Worm (Caenorhabditis elegans) whole organism, L2 larva: ENCODE measurements around the gene sms-3.

ENCODE experiments used
- C34F6.9 ChIP-seq: fragments of 150-350 bp; optimal IDR thresholded peaks from 2 replicates; lab custom pipeline; 2014; ENCODE audit warnings: missing biosample characterization, missing genetic modification characterization
- F13H6.1 ChIP-seq: sonication (generic microtip); optimal IDR thresholded peaks from 2 replicates; lab custom pipeline; 2016; ENCODE audit warnings: missing genetic modification characterization, missing compliant biosample characterization
- Y55F3AM.14 ChIP-seq: fragments of 200-800 bp; sonication (Bioruptor generic); optimal IDR thresholded peaks from 2 replicates; lab custom pipeline; 2018; ENCODE audit warnings: mild to moderate bottlenecking, missing genetic modification characterization, missing compliant biosample characterization
- ZK546.5 ChIP-seq: sonication (generic microtip); optimal IDR thresholded peaks from 2 replicates; lab custom pipeline; 2017; ENCODE audit warnings: missing biosample characterization, missing genetic modification characterization
- aly-2 ChIP-seq: fragments of 150-350 bp; optimal IDR thresholded peaks from 2 replicates; lab custom pipeline; 2014; ENCODE audit warnings: missing biosample characterization, missing genetic modification characterization
- blmp-1 ChIP-seq: sonication (generic microtip); optimal IDR thresholded peaks from 2 replicates; lab custom pipeline; 2017; ENCODE audit warnings: missing genetic modification characterization, mild to moderate bottlenecking, missing compliant biosample characterization, antibody characterized with exemption, moderate library complexity; ENCODE audit not compliant: insufficient read depth
- ceh-16 ChIP-seq: fragments of 150-350 bp; optimal IDR thresholded peaks from 2 replicates; lab custom pipeline; 2014; ENCODE audit warnings: missing biosample characterization, missing genetic modification characterization
- ceh-82 ChIP-seq: fragments of 150-350 bp; optimal IDR thresholded peaks from 2 replicates; lab custom pipeline; 2014; ENCODE audit warnings: missing biosample characterization, missing genetic modification characterization
- crh-2 ChIP-seq: sonication (generic microtip); optimal IDR thresholded peaks from 2 replicates; lab custom pipeline; 2017; ENCODE audit warnings: missing biosample characterization, missing genetic modification characterization
- egl-27 ChIP-seq: sonication (generic microtip); optimal IDR thresholded peaks from 3 replicates; lab custom pipeline; 2017; ENCODE audit warnings: missing biosample characterization, missing genetic modification reagents, missing genetic modification characterization
- elt-1 ChIP-seq: fragments of 150-350 bp; optimal IDR thresholded peaks from 2 replicates; lab custom pipeline; 2014; ENCODE audit warnings: missing biosample characterization, missing genetic modification characterization
- elt-3 ChIP-seq: sonication (generic microtip); optimal IDR thresholded peaks from 2 replicates; lab custom pipeline; 2017; ENCODE audit warnings: missing biosample characterization, missing genetic modification characterization
- fos-1 ChIP-seq: fragments of 150-350 bp; optimal IDR thresholded peaks from 2 replicates; lab custom pipeline; 2014; ENCODE audit warnings: missing biosample characterization, missing genetic modification characterization
- gmeb-1 ChIP-seq: fragments of 150-350 bp; optimal IDR thresholded peaks from 2 replicates; lab custom pipeline; 2014; ENCODE audit warnings: missing biosample characterization, missing genetic modification characterization
- lin-11 ChIP-seq: fragments of 150-350 bp; sonication (generic microtip); optimal IDR thresholded peaks from 2 replicates; lab custom pipeline; 2014; ENCODE audit warnings: missing biosample characterization, missing genetic modification characterization, inconsistent platforms, mixed read lengths
- lin-13 ChIP-seq: fragments of 150-350 bp; optimal IDR thresholded peaks from 2 replicates; lab custom pipeline; 2014; ENCODE audit warnings: missing biosample characterization, missing genetic modification reagents, missing genetic modification characterization
- lin-39 ChIP-seq: fragments of 150-350 bp; optimal IDR thresholded peaks from 2 replicates; lab custom pipeline; 2014; ENCODE audit warnings: missing biosample characterization, missing genetic modification reagents, missing genetic modification characterization
- lsy-2 ChIP-seq, 2 experiments: fragments of 150-350 bp in 1 of 2; sonication (generic microtip) in 1 of 2; optimal IDR thresholded peaks; 2 replicates each; lab custom pipeline; 2014 to 2017; ENCODE audit warnings: missing biosample characterization in 2 of 2, missing genetic modification characterization in 2 of 2
- mab-5 ChIP-seq: fragments of 150-350 bp; optimal IDR thresholded peaks from 2 replicates; lab custom pipeline; 2014; ENCODE audit warnings: missing biosample characterization, missing genetic modification characterization
- mbf-1 ChIP-seq: sonication (generic microtip); optimal IDR thresholded peaks from 2 replicates; lab custom pipeline; 2017; ENCODE audit warnings: missing biosample characterization, missing genetic modification characterization
- mdl-1 ChIP-seq, 2 experiments: fragments of 150-350 bp in 1 of 2; sonication (generic microtip) in 1 of 2; optimal IDR thresholded peaks; 2 replicates each; lab custom pipeline; 2017; ENCODE audit warnings: missing biosample characterization in 2 of 2, missing genetic modification characterization in 2 of 2
- nhr-12 ChIP-seq: fragments of 150-350 bp; optimal IDR thresholded peaks from 2 replicates; lab custom pipeline; 2014; ENCODE audit warnings: missing biosample characterization, missing genetic modification characterization
- nhr-129 ChIP-seq: fragments of 150-350 bp; optimal IDR thresholded peaks from 2 replicates; lab custom pipeline; 2014; ENCODE audit warnings: missing biosample characterization, missing genetic modification characterization
- nhr-21 ChIP-seq: fragments of 150-350 bp; optimal IDR thresholded peaks from 2 replicates; lab custom pipeline; 2014; ENCODE audit warnings: missing biosample characterization, missing genetic modification characterization
- nhr-23 ChIP-seq: fragments of 150-350 bp; optimal IDR thresholded peaks from 2 replicates; lab custom pipeline; 2014; ENCODE audit warnings: missing biosample characterization, missing genetic modification reagents, missing genetic modification characterization
- nhr-237 ChIP-seq: fragments of 150-350 bp; optimal IDR thresholded peaks from 2 replicates; lab custom pipeline; 2014; ENCODE audit warnings: missing biosample characterization, missing genetic modification characterization
- nhr-25 ChIP-seq: fragments of 150-350 bp; sonication (generic microtip); optimal IDR thresholded peaks from 3 replicates; lab custom pipeline; 2014; ENCODE audit warnings: missing biosample characterization, missing genetic modification characterization
- nhr-6 ChIP-seq: fragments of 150-350 bp; optimal IDR thresholded peaks from 2 replicates; lab custom pipeline; 2014; ENCODE audit warnings: missing biosample characterization, missing genetic modification characterization
- nhr-77 ChIP-seq: fragments of 150-350 bp; optimal IDR thresholded peaks from 2 replicates; lab custom pipeline; 2014; ENCODE audit warnings: missing biosample characterization, missing genetic modification characterization
- peb-1 ChIP-seq: fragments of 150-350 bp; optimal IDR thresholded peaks from 2 replicates; lab custom pipeline; 2014; ENCODE audit warnings: missing biosample characterization, missing genetic modification characterization
- sem-4 ChIP-seq: fragments of 150-350 bp; optimal IDR thresholded peaks from 2 replicates; lab custom pipeline; 2014; ENCODE audit warnings: missing biosample characterization, missing genetic modification reagents, missing genetic modification characterization
- skn-1 ChIP-seq: sonication (generic microtip); optimal IDR thresholded peaks from 2 replicates; lab custom pipeline; 2017; ENCODE audit warnings: missing biosample characterization, missing genetic modification characterization
- sma-3 ChIP-seq: sonication (generic microtip); optimal IDR thresholded peaks from 2 replicates; lab custom pipeline; 2016; ENCODE audit warnings: missing genetic modification reagents, missing genetic modification characterization, missing compliant biosample characterization
- sma-9 ChIP-seq, 2 experiments: fragments of 150-350 bp in 1 of 2; sonication (generic microtip) in 1 of 2; optimal IDR thresholded peaks; 2 replicates each; lab custom pipeline; 2014 to 2016; ENCODE audit warnings: missing genetic modification characterization in 2 of 2, mild to moderate bottlenecking in 1 of 2, missing biosample characterization in 1 of 2, missing compliant biosample characterization in 1 of 2, missing genetic modification reagents in 1 of 2, moderate library complexity in 1 of 2
- snpc-4 ChIP-seq: fragments of 150-350 bp; optimal IDR thresholded peaks from 2 replicates; lab custom pipeline; 2014; ENCODE audit warnings: missing biosample characterization, missing genetic modification characterization
- unc-39 ChIP-seq: fragments of 150-350 bp; optimal IDR thresholded peaks from 2 replicates; lab custom pipeline; 2014; ENCODE audit warnings: missing biosample characterization, missing genetic modification characterization
- unc-55 ChIP-seq: fragments of 150-350 bp; sonication (generic microtip); optimal IDR thresholded peaks from 3 replicates; lab custom pipeline; 2014; ENCODE audit warnings: missing biosample characterization, missing genetic modification reagents, missing genetic modification characterization
- unc-62 ChIP-seq: fragments of 150-350 bp; optimal IDR thresholded peaks from 2 replicates; lab custom pipeline; 2014; ENCODE audit warnings: missing biosample characterization, missing genetic modification reagents, missing genetic modification characterization
- zag-1 ChIP-seq: fragments of 150-350 bp; optimal IDR thresholded peaks from 2 replicates; lab custom pipeline; 2014; ENCODE audit warnings: missing biosample characterization, missing genetic modification characterization
- ztf-1 ChIP-seq: fragments of 200-800 bp; sonication (Bioruptor generic); conservative IDR thresholded peaks from 2 replicates; pipeline ENCODE4 v1.3.6; 2022; ENCODE audit warnings: missing genetic modification characterization, missing compliant biosample characterization
- ztf-11 ChIP-seq: sonication (generic microtip); optimal IDR thresholded peaks from 2 replicates; lab custom pipeline; 2017; ENCODE audit warnings: missing biosample characterization, missing genetic modification characterization

Gene sms-3

DNA sequence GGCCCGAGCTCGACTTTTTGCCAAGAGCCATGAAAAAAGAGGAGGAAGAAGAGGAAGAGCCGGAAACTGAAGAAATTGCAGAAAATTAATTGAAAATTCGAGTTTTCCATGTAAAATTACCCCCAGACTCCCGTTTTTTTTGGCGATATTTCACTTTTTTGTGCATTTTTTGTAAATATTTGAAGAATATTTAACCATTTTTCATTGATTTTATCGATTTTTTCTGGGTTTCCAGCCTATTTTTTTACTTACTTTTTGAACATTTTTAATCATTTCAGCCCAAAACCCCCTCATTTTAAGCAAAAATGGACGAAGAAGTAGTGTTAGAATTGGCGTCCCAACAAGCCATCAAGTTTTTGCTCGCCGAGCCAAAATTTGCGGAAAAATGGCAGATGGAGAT is 24.5 kb downstream of the sms-3 start, which contains the start of gene Y22D7AL.7:
Y22D7AL.7 (plus strand) TSS at position 301 of the 400 bp plus-strand sequence.
- TF ChIP-seq C34F6.9 (no peak), nhr-23 (no peak), lin-39 (no peak), nhr-77 (no peak), lsy-2 (tag; optimal IDR thresholded peaks at IDR 0.05; lab: Kevin White, UChicago) (no peak), nhr-6 (tag; lab: Kevin White, UChicago) (no peak), unc-55 (GFP tag; lab: Kevin White, UChicago) (no peak), unc-39 (tag; lab: Kevin White, UChicago) (no peak), mab-5 (tag; lab: Kevin White, UChicago) (no peak)

DNA sequence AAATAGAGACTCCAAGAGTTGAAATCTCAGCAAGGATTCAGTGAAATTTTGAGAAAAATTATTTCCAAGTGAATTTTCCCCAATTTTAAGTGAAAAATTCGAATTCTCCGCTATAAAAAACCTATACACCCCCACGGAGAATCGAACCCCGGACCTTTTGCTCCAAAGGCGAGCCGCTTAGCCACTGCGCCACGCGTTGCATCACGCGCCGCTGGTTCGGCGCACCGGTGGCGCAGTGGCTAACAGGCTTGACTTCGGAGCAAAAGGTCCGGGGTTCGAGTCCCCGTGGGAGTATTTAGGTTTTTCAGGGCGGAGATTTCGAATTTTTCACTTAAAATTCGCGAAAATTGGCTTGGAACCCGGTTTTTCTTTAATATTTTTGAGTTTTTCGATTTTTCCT is 25.3 kb downstream of the sms-3 start:
- no peak for TF ChIP-seq nhr-237 (tag; lab: Kevin White, UChicago)
- no peak for TF ChIP-seq sma-9 (GFP tag; optimal IDR thresholded peaks at IDR 0.05; lab: Kevin White, UChicago)
- no peak for TF ChIP-seq sma-9 (tag; optimal IDR thresholded peaks at IDR 0.05; lab: Kevin White, UChicago)
- TF ChIP-seq skn-1 (tag; lab: Kevin White, UChicago) = no peak
- no peak for TF ChIP-seq elt-3 (tag; lab: Kevin White, UChicago)
- no peak for TF ChIP-seq mab-5 (tag; lab: Kevin White, UChicago)
- no peak for TF ChIP-seq nhr-25 (tag; lab: Kevin White, UChicago)
- TF ChIP-seq blmp-1 (tag; lab: Kevin White, UChicago) = no peak
- no peak for TF ChIP-seq unc-55 (GFP tag; lab: Kevin White, UChicago)
- no peak for TF ChIP-seq nhr-129 (tag; lab: Kevin White, UChicago)
- TF ChIP-seq peb-1 (tag; lab: Kevin White, UChicago) = no peak
- TF ChIP-seq nhr-12 (tag; lab: Kevin White, UChicago) = no peak
- TF ChIP-seq snpc-4 (tag; lab: Kevin White, UChicago) = no peak
- TF ChIP-seq Y55F3AM.14 (GFP tag; lab: Kevin White, UChicago) = no peak
- no peak for TF ChIP-seq elt-1 (tag; lab: Kevin White, UChicago)
- no peak for TF ChIP-seq mbf-1 (tag; lab: Kevin White, UChicago)
- no peak for TF ChIP-seq lin-11 (tag; lab: Kevin White, UChicago)
- no peak for TF ChIP-seq ceh-82
- TF ChIP-seq ceh-16 (tag; lab: Kevin White, UChicago) = no peak
- TF ChIP-seq lin-39 = no peak
- TF ChIP-seq, all 48 proteins: peak for 0

DNA sequence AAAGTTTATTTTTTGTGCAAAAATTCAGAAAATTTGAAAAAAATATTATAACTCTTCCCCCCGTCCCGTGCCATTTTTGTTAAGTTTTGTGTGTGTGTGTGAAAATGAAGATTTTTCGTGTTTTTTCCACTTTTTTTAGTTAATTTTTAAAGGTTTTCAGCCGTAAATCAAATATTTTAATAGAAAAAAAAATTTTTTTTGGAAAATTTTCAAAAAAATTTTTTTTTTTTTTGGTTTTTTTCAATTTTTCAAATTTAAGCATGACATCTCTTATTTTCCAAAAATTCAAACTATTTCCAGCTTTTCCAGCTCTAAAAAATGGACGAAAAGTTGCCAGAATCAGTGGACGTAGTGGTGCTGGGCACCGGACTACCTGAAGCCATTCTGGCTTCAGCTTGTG is 30.9 kb downstream of the sms-3 start, which contains the start of gene rep-1:
rep-1 (plus strand) TSS at position 301 of the 400 bp plus-strand sequence.
- no peak for TF ChIP-seq unc-39 (tag; lab: Kevin White, UChicago)
- TF ChIP-seq lsy-2 (tag; optimal IDR thresholded peaks at IDR 0.05; lab: Kevin White, UChicago) = no peak
- TF ChIP-seq C34F6.9 = no peak
- TF ChIP-seq Y55F3AM.14 (GFP tag; lab: Kevin White, UChicago) = no peak
- no peak for TF ChIP-seq unc-62 (GFP tag; lab: Kevin White, UChicago)
- TF ChIP-seq zag-1 (tag; lab: Kevin White, UChicago) = no peak
- no peak for TF ChIP-seq lin-39
- no peak for TF ChIP-seq ztf-11 (tag; lab: Kevin White, UChicago)
- no peak for TF ChIP-seq ztf-1 (GFP tag; lab: Robert Waterston, UW)
- no peak for TF ChIP-seq nhr-25 (tag; lab: Kevin White, UChicago)
- TF ChIP-seq sma-9 (GFP tag; optimal IDR thresholded peaks at IDR 0.05; lab: Kevin White, UChicago) = no peak
- TF ChIP-seq sma-9 (tag; optimal IDR thresholded peaks at IDR 0.05; lab: Kevin White, UChicago) = no peak
- no peak for TF ChIP-seq nhr-77

DNA sequence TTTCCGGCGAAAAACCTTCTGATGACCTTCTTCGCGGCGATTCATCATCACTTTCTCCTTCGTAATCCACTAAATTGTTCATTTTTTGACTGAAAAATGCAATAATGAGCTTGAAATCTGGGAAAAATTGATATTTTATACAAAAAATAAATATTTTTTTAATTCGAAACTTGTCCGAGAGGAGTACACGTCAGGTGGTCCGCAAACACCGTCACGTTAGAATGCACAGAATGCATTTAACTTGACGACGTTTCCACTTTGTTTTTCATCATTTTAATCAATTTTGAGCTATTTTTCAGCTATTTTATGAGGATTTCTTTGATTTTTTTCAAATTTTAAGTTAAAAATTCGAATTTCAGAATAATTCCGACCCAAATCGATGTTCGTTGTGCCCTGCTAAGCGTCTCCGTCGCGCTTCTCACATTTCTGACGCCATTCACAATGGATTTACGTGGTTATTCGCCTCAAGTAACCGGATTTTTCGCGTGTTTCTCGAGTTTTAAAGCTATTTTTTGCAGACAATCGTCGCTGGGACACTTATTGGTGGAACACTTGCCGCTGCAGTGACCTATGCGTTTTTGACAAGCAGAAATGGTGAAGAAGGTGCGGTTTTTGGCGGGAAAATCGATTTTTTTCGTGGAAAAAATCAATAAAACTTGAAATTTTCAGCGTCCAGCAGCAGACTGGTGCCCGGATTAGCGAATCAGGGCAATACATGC is 42.3 kb downstream of the sms-3 start, which contains the start of the genes eelo-1 and Y67D2.2:
eelo-1 (minus strand) TSS at position 89 of the 719 bp plus-strand sequence.
Y67D2.2 (plus strand) TSS at position 360 of the 719 bp plus-strand sequence.
- TF ChIP-seq skn-1 (tag; lab: Kevin White, UChicago) = no peak
- no peak for TF ChIP-seq nhr-12 (tag; lab: Kevin White, UChicago)
- TF ChIP-seq elt-3 (tag; lab: Kevin White, UChicago) = no peak
- TF ChIP-seq nhr-21 (tag; lab: Kevin White, UChicago) = peak; percentile 49
- no peak for TF ChIP-seq zag-1 (tag; lab: Kevin White, UChicago)
- peak; percentile 20 for TF ChIP-seq blmp-1 (tag; lab: Kevin White, UChicago)
- TF ChIP-seq gmeb-1 (tag; lab: Kevin White, UChicago) = peak; percentile 79
- TF ChIP-seq lin-13 (GFP tag; lab: Kevin White, UChicago) = peak; percentile 86
- TF ChIP-seq mbf-1 (tag; lab: Kevin White, UChicago) = no peak
- TF ChIP-seq ceh-16 (tag; lab: Kevin White, UChicago) = no peak
- TF ChIP-seq elt-1 (tag; lab: Kevin White, UChicago) = no peak
- TF ChIP-seq nhr-23 = no peak
- no peak for TF ChIP-seq fos-1
- no peak for TF ChIP-seq lin-39
- peak; percentile 2 for TF ChIP-seq mab-5 (tag; lab: Kevin White, UChicago)
- TF ChIP-seq sem-4 (tag; lab: Kevin White, UChicago) = no peak
- TF ChIP-seq nhr-237 (tag; lab: Kevin White, UChicago) = no peak
- TF ChIP-seq unc-55 (GFP tag; lab: Kevin White, UChicago) = peak; percentile 75
- TF ChIP-seq mdl-1 (tag; optimal IDR thresholded peaks at IDR 0.05; lab: Kevin White, UChicago) = no peak
- TF ChIP-seq C34F6.9 = peak; percentile 64
- TF ChIP-seq egl-27 (tag; lab: Kevin White, UChicago) = no peak
- TF ChIP-seq lin-11 (tag; lab: Kevin White, UChicago) = no peak
- TF ChIP-seq ztf-1 (GFP tag; lab: Robert Waterston, UW) = no peak
- peak; percentile 79 to 89 for TF ChIP-seq lsy-2 (tag; optimal IDR thresholded peaks at IDR 0.05; lab: Kevin White, UChicago)
- no peak for TF ChIP-seq aly-2
- TF ChIP-seq crh-2 (tag; lab: Kevin White, UChicago) = peak; percentile 70
- no peak for TF ChIP-seq ZK546.5 (tag; lab: Kevin White, UChicago)
- peak; percentile 6 for TF ChIP-seq snpc-4 (tag; lab: Kevin White, UChicago)
- peak; percentile 36 for TF ChIP-seq sma-3 (GFP tag; lab: Kevin White, UChicago)
- TF ChIP-seq nhr-25 (tag; lab: Kevin White, UChicago) = peak; percentile 55
- TF ChIP-seq F13H6.1 = peak; percentile 53
